Fruit fly (Drosophila melanogaster): Measurements from ENCODE around the gene Remo.
A peak's percentile ranks its signal among the peaks of the same experiment; 100 is the strongest.

The Remo gene

dm6 chrX:13256967-13257366 lies 30.9 kb upstream of the Remo start (continued):
- TF ChIP-seq cad (GFP tag; optimal IDR thresholded peaks at IDR 0.05): no peak
- no peak for TF ChIP-seq CG11093 (GFP tag; IDR thresholded peaks at IDR 0.05)
- no peak for TF ChIP-seq zfh1 (GFP tag; IDR thresholded peaks at IDR 0.05)
- TF ChIP-seq CG18476 (GFP tag; optimal IDR thresholded peaks at IDR 0.05): no peak
- no peak for TF ChIP-seq CG3065 (GFP tag; optimal IDR thresholded peaks at IDR 0.05)
- TF ChIP-seq CG6765 (GFP tag; optimal IDR thresholded peaks at IDR 0.05): peak; percentile 14
- TF ChIP-seq her (GFP tag; optimal IDR thresholded peaks at IDR 0.05): peak; percentile 36
- no peak for TF ChIP-seq CG31224 (GFP tag; IDR thresholded peaks at IDR 0.05)
- TF ChIP-seq hbn (GFP tag; IDR thresholded peaks at IDR 0.05; ENCODE audit: partially characterized antibody): no peak
- no peak for TF ChIP-seq CG3995 (GFP tag; optimal IDR thresholded peaks at IDR 0.05)
- no peak for TF ChIP-seq Oli (tag; optimal IDR thresholded peaks at IDR 0.05)
- no peak for TF ChIP-seq CG4617 (GFP tag; optimal IDR thresholded peaks at IDR 0.05; ENCODE audit: borderline replicate concordance)
- TF ChIP-seq Dp (GFP tag; optimal IDR thresholded peaks at IDR 0.05): peak; percentile 41
- TF ChIP-seq CG15011 (GFP tag; optimal IDR thresholded peaks at IDR 0.05): no peak
- no peak for TF ChIP-seq pnt (GFP tag; optimal IDR thresholded peaks at IDR 0.05)
- no peak for TF ChIP-seq zfh2 (GFP tag; optimal IDR thresholded peaks at IDR 0.05)
- no peak for TF ChIP-seq CG16813 (GFP tag; IDR thresholded peaks at IDR 0.05; ENCODE audit: partially characterized antibody)
- no peak for TF ChIP-seq hkb (optimal IDR thresholded peaks at IDR 0.05)
- TF ChIP-seq hkb (GFP tag; IDR thresholded peaks at IDR 0.05): 0 out of 2 replicates have a peak, but pooled peaks have one; percentile 11
- no peak for TF ChIP-seq ase (GFP tag; IDR thresholded peaks at IDR 0.05)
- no peak for TF ChIP-seq lbe (GFP tag; optimal IDR thresholded peaks at IDR 0.05)
- no peak for TF ChIP-seq gem (tag; optimal IDR thresholded peaks at IDR 0.05)
- no peak for TF ChIP-seq CG2712 (tag; optimal IDR thresholded peaks at IDR 0.05)
- TF ChIP-seq CG17912 (GFP tag; optimal IDR thresholded peaks at IDR 0.05): no peak
- no peak for TF ChIP-seq CG11723 (GFP tag; optimal IDR thresholded peaks at IDR 0.05)
- TF ChIP-seq CG30020 (tag; optimal IDR thresholded peaks at IDR 0.05): no peak
- TF ChIP-seq B-H1 (GFP tag; IDR thresholded peaks at IDR 0.05): no peak
- peak; percentile 97 for TF ChIP-seq kah (GFP tag; optimal IDR thresholded peaks at IDR 0.05)
- peak; percentile 76 for TF ChIP-seq CG3163 (GFP tag; optimal IDR thresholded peaks at IDR 0.05)
- TF ChIP-seq CG1233 (GFP tag; optimal IDR thresholded peaks at IDR 0.05): no peak
- no peak for TF ChIP-seq p53 (GFP tag; optimal IDR thresholded peaks at IDR 0.05)
- TF ChIP-seq unc-4 (GFP tag; IDR thresholded peaks at IDR 0.05; ENCODE audit: partially characterized antibody): no peak
- TF ChIP-seq Six4 (GFP tag; optimal IDR thresholded peaks at IDR 0.05): no peak
- peak; percentile 25; the same call in 1 of the 2 replicates for TF ChIP-seq NFAT (GFP tag; IDR thresholded peaks at IDR 0.05)
- TF ChIP-seq HLH3B (GFP tag; IDR thresholded peaks at IDR 0.05): no peak
- no peak for TF ChIP-seq CG14441 (GFP tag; IDR thresholded peaks at IDR 0.05)
- no peak for TF ChIP-seq CG15479 (GFP tag; optimal IDR thresholded peaks at IDR 0.05)
- TF ChIP-seq Poxn (GFP tag; IDR thresholded peaks at IDR 0.05): no peak
- no peak for TF ChIP-seq TFAM (GFP tag; optimal IDR thresholded peaks at IDR 0.05)
- peak; percentile 47 for TF ChIP-seq vvl (GFP tag; IDR thresholded peaks at IDR 0.05)
- TF ChIP-seq usp (GFP tag; optimal IDR thresholded peaks at IDR 0.05): no peak
- no peak for TF ChIP-seq CG10209 (GFP tag; optimal IDR thresholded peaks at IDR 0.05)
- no peak for TF ChIP-seq crc (GFP tag; optimal IDR thresholded peaks at IDR 0.05)
- TF ChIP-seq CG30431 (GFP tag; optimal IDR thresholded peaks at IDR 0.05): no peak
- TF ChIP-seq CG4360 (GFP tag; IDR thresholded peaks at IDR 0.05): no peak
- TF ChIP-seq pho (GFP tag; optimal IDR thresholded peaks at IDR 0.05): no peak
- 0 out of 2 replicates have a peak, but pooled peaks have one; percentile 9 for TF ChIP-seq CG10321 (GFP tag; IDR thresholded peaks at IDR 0.05)
- TF ChIP-seq zen2 (GFP tag; IDR thresholded peaks at IDR 0.05; ENCODE audit: partially characterized antibody): no peak
- TF ChIP-seq Stat92E (GFP tag; optimal IDR thresholded peaks at IDR 0.05): no peak
- no peak for TF ChIP-seq YL-1 (GFP tag; optimal IDR thresholded peaks at IDR 0.05)
- no peak for TF ChIP-seq mld (GFP tag; IDR thresholded peaks at IDR 0.05; ENCODE audit: partially characterized antibody)
- TF ChIP-seq shn (GFP tag; optimal IDR thresholded peaks at IDR 0.05): no peak
